Worm (Caenorhabditis elegans) whole organism, midembryonic: Measurements from ENCODE around the gene his-72.

Experiments used
- med-1 ChIP-seq: sonication (generic microtip); optimal IDR thresholded peaks from 2 replicates; lab custom pipeline; 2017; ENCODE audit warnings: missing genetic modification characterization, mild to moderate bottlenecking, missing compliant biosample characterization, antibody characterized with exemption, missing genetic modification reagents; ENCODE audit not compliant: insufficient read depth
- tab-1 ChIP-seq: fragments of 200-800 bp; sonication (Bioruptor generic); IDR thresholded peaks from 2 replicates; pipeline ENCODE4 v1.3.6; 2022; ENCODE audit warnings: missing genetic modification characterization, missing compliant biosample characterization

DNA sequence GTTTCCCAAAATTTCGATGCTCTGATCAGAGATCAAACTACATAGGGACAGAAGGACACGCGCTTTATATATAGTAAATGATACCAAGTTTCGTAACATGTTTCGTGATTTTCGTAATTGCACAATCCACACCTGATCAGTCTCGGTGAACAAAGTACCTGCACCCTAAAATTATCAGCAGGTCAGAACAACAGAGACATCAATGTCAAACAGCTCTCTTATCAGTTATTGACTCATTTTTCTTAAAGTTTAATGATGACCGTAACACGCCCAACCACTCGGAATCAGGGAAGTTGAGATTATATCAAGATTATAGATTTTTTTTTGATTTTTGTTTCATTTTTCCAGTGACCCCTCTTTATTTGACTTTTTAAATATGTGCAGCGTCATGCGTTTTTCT lies 51.4 kb downstream of the his-72 start:
- no peak for TF ChIP-seq med-1 (GFP tag; lab: Kevin White, UChicago)
- TF ChIP-seq tab-1 (GFP tag; lab: Robert Waterston, UW) = no peak
